Fruit fly (Drosophila melanogaster) whole organism, wandering third instar larva: Measurements from ENCODE around the gene pum.

Source experiments
- Abd-B ChIP-seq: fragments of >200 bp; optimal IDR thresholded peaks from 2 replicates; lab custom pipeline; 2017; ENCODE audit warnings: missing biosample characterization, missing genetic modification characterization
- CG32264 ChIP-seq: fragments of 200-800 bp; sonication (Bioruptor generic); optimal IDR thresholded peaks from 2 replicates; lab custom pipeline; 2016; ENCODE audit warnings: missing biosample characterization, missing genetic modification characterization
- CG9705 ChIP-seq: fragments of 200-800 bp; sonication (Bioruptor generic); optimal IDR thresholded peaks from 2 replicates; lab custom pipeline; 2018; ENCODE audit warnings: missing biosample characterization, mild to moderate bottlenecking, missing genetic modification characterization
- CrebA ChIP-seq: fragments of 200-800 bp; sonication (Bioruptor generic); optimal IDR thresholded peaks from 2 replicates; lab custom pipeline; 2016; ENCODE audit warnings: missing biosample characterization, mild to moderate bottlenecking, missing genetic modification characterization, borderline replicate concordance
- Dfd ChIP-seq: fragments of >200 bp; optimal IDR thresholded peaks from 2 replicates; lab custom pipeline; 2017; ENCODE audit warnings: missing biosample characterization, missing genetic modification characterization
- Dif ChIP-seq: fragments of 200-275, 200-300 bp; sonication (Bioruptor generic); optimal IDR thresholded peaks from 2 replicates; lab custom pipeline; 2018; ENCODE audit warnings: missing biosample characterization, missing genetic modification characterization; ENCODE audit not compliant: partially characterized antibody
- GATAd ChIP-seq: sonication (Bioruptor generic); optimal IDR thresholded peaks from 2 replicates; lab custom pipeline; 2016; ENCODE audit warnings: missing biosample characterization, missing genetic modification characterization
- HLH106 ChIP-seq: fragments of 200-800 bp; optimal IDR thresholded peaks from 3 replicates; lab custom pipeline; 2019; ENCODE audit warnings: missing biosample characterization, mild to moderate bottlenecking, missing genetic modification characterization, moderate library complexity
- Hnf4 ChIP-seq: fragments of 200-800 bp; sonication (Bioruptor generic); optimal IDR thresholded peaks from 2 replicates; lab custom pipeline; 2016; ENCODE audit warnings: missing biosample characterization, mild to moderate bottlenecking, missing genetic modification characterization
- Hr78 ChIP-seq: fragments of >200 bp; optimal IDR thresholded peaks from 2 replicates; lab custom pipeline; 2017; ENCODE audit warnings: missing biosample characterization, missing genetic modification characterization
- Hr83 ChIP-seq: fragments of 200-300 bp; sonication (Bioruptor generic); optimal IDR thresholded peaks from 2 replicates; lab custom pipeline; 2016; ENCODE audit warnings: missing biosample characterization, mild to moderate bottlenecking, missing genetic modification characterization, moderate library complexity; ENCODE audit not compliant: poor library complexity, severe bottlenecking
- Jra ChIP-seq: sonication (Bioruptor generic); optimal IDR thresholded peaks from 2 replicates; lab custom pipeline; 2016; ENCODE audit warnings: missing biosample characterization, missing genetic modification characterization
- Mio ChIP-seq: sonication (Bioruptor generic); optimal IDR thresholded peaks from 2 replicates; lab custom pipeline; 2016; ENCODE audit warnings: missing biosample characterization, missing genetic modification characterization
- Myc ChIP-seq: fragments of >200 bp; optimal IDR thresholded peaks from 2 replicates; lab custom pipeline; 2017
- N ChIP-seq: fragments of >200 bp; optimal IDR thresholded peaks from 2 replicates; lab custom pipeline; 2018; ENCODE audit warnings: missing biosample characterization, missing external identifiers, missing genetic modification characterization
- OdsH ChIP-seq: fragments of 200-800 bp; sonication (Bioruptor generic); optimal IDR thresholded peaks from 2 replicates; lab custom pipeline; 2016; ENCODE audit warnings: missing biosample characterization, mild to moderate bottlenecking, missing genetic modification characterization
- Rel ChIP-seq, 2 experiments: fragments of 200-800 bp; sonication (Bioruptor generic) in 1 of 2; optimal IDR thresholded peaks; 2 replicates in 1 of 2; 3 replicates in 1 of 2; lab custom pipeline; 2016 to 2019; ENCODE audit warnings: mild to moderate bottlenecking in 2 of 2, missing biosample characterization in 2 of 2, missing genetic modification characterization in 2 of 2, moderate library complexity in 1 of 2
- Sp1 ChIP-seq: fragments of 200-800 bp; sonication (Bioruptor generic); optimal IDR thresholded peaks from 3 replicates; lab custom pipeline; 2019; ENCODE audit warnings: missing biosample characterization, mild to moderate bottlenecking, missing genetic modification characterization, moderate library complexity
- Vsx2 ChIP-seq: fragments of 200-300, 225-300 bp; sonication (Bioruptor generic); optimal IDR thresholded peaks from 2 replicates; lab custom pipeline; 2018; ENCODE audit warnings: missing biosample characterization, missing genetic modification characterization; ENCODE audit not compliant: partially characterized antibody
- br ChIP-seq: fragments of 200-800 bp; sonication (Bioruptor generic); optimal IDR thresholded peaks from 2 replicates; lab custom pipeline; 2016; ENCODE audit warnings: missing biosample characterization, missing genetic modification characterization
- brk ChIP-seq: fragments of 200-800 bp; sonication (Bioruptor generic); optimal IDR thresholded peaks from 2 replicates; lab custom pipeline; 2016; ENCODE audit warnings: missing biosample characterization, mild to moderate bottlenecking, missing genetic modification characterization
- dl ChIP-seq, 2 experiments: fragments of 175-275, 200-275 bp in 1 of 2; fragments of 200-275 bp in 1 of 2; sonication (Bioruptor generic); optimal IDR thresholded peaks; lab custom pipeline; 2018; ENCODE audit warnings: mild to moderate bottlenecking in 2 of 2, missing biosample characterization in 2 of 2, missing genetic modification characterization in 2 of 2, moderate library complexity in 2 of 2; ENCODE audit not compliant: partially characterized antibody in 2 of 2, insufficient read depth in 1 of 2
- dmrt93B ChIP-seq: fragments of 200-800 bp; sonication (Bioruptor generic); optimal IDR thresholded peaks from 2 replicates; lab custom pipeline; 2018; ENCODE audit warnings: missing biosample characterization, mild to moderate bottlenecking, missing genetic modification characterization
- dsf ChIP-seq: sonication (Bioruptor generic); optimal IDR thresholded peaks from 2 replicates; lab custom pipeline; 2016; ENCODE audit warnings: missing biosample characterization, missing genetic modification characterization, borderline replicate concordance
- ey ChIP-seq: fragments of 200-800 bp; sonication (Bioruptor generic); optimal IDR thresholded peaks from 2 replicates; lab custom pipeline; 2016; ENCODE audit warnings: missing biosample characterization, missing genetic modification characterization
- foxo ChIP-seq, 2 experiments: fragments of 200-800 bp; sonication (Bioruptor generic); optimal IDR thresholded peaks; 2 replicates in 1 of 2; 3 replicates in 1 of 2; lab custom pipeline; 2016 to 2017; ENCODE audit warnings: missing biosample characterization in 2 of 2, missing genetic modification characterization in 2 of 2
- fru ChIP-seq: fragments of 200-800 bp; sonication (Bioruptor generic); optimal IDR thresholded peaks from 3 replicates; lab custom pipeline; 2016; ENCODE audit warnings: missing biosample characterization, mild to moderate bottlenecking, missing genetic modification characterization
- h ChIP-seq: fragments of 200-800 bp; sonication (Bioruptor generic); optimal IDR thresholded peaks from 3 replicates; lab custom pipeline; 2016; ENCODE audit warnings: missing biosample characterization, mild to moderate bottlenecking, missing genetic modification characterization
- jim ChIP-seq: fragments of 175-275, 200-325 bp; sonication (Bioruptor generic); optimal IDR thresholded peaks from 2 replicates; lab custom pipeline; 2016; ENCODE audit warnings: missing biosample characterization, mild to moderate bottlenecking, missing genetic modification characterization
- lola ChIP-seq: fragments of >200 bp; optimal IDR thresholded peaks from 2 replicates; lab custom pipeline; 2017; ENCODE audit warnings: missing biosample characterization, missing genetic modification characterization
- pan ChIP-seq: fragments of >200 bp; optimal IDR thresholded peaks from 2 replicates; lab custom pipeline; 2017
- psq ChIP-seq: fragments of 200-800 bp; sonication (Bioruptor generic); optimal IDR thresholded peaks from 3 replicates; lab custom pipeline; 2017; ENCODE audit warnings: missing biosample characterization, mild to moderate bottlenecking, missing genetic modification characterization, moderate library complexity
- rgr ChIP-seq: fragments of 200-800 bp; sonication (Bioruptor generic); optimal IDR thresholded peaks from 3 replicates; lab custom pipeline; 2016; ENCODE audit warnings: missing biosample characterization, mild to moderate bottlenecking, missing genetic modification characterization
- sage ChIP-seq: fragments of 200-800 bp; sonication (Bioruptor generic); optimal IDR thresholded peaks from 2 replicates; lab custom pipeline; 2016; ENCODE audit warnings: missing biosample characterization, mild to moderate bottlenecking, missing genetic modification characterization
- sv ChIP-seq: fragments of 200-800 bp; sonication (Bioruptor generic); optimal IDR thresholded peaks from 3 replicates; lab custom pipeline; 2016; ENCODE audit warnings: missing biosample characterization, missing genetic modification characterization
- tai ChIP-seq: sonication (Bioruptor generic); optimal IDR thresholded peaks from 2 replicates; lab custom pipeline; 2016; ENCODE audit warnings: missing biosample characterization, missing genetic modification characterization
- usp ChIP-seq: fragments of >200 bp; optimal IDR thresholded peaks from 2 replicates; lab custom pipeline; 2017; ENCODE audit warnings: missing biosample characterization, missing genetic modification characterization
- woc ChIP-seq: sonication (Bioruptor generic); optimal IDR thresholded peaks from 2 replicates; lab custom pipeline; 2016; ENCODE audit warnings: missing biosample characterization, mild to moderate bottlenecking, missing genetic modification characterization

Gene pum

DNA sequence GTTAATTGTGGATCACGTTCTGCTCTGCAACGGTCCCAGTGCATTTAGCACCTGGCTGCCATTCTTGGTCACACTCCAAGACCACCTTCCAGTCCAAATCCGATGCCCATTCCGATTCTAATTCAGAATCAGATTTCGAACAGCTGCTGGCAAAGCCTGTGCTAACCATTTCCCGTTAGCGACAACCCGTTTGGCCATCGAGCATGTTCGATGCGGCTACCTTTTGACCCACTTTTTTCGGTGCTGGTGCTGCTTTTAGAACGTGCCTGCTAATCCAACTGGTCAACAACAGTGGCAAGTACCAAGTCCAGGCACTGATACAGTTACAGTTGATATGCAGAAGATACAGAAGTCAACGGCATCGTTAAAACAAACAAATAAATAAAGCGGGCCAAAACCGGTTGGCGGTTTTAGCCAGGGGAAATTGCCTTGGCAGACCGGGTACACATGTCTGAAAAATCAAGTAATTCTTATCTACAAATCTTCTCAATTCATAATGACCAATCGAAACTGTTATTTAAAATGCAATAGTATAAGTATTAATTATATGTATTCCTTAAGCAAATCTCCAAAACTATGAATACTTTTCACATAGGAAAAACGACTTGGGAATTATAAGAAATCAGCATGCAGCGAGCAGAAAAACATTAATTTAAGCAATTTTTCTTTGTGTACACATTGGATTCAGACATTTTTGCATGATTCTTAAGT lies 11.7 kb upstream of the pum start:
- TF ChIP-seq ey (no peak), h (GFP tag; lab: Kevin White, UChicago) (peak; percentile 26), Hr83 (GFP tag; lab: Kevin White, UChicago) (no peak), N (no peak), Vsx2 (GFP tag; lab: Kevin White, UChicago) (peak; percentile 27), OdsH (no peak), Dfd (GFP tag; lab: Kevin White, UChicago) (no peak), woc (peak; percentile 16), HLH106 (tag; lab: Kevin White, UChicago) (peak; percentile 32), Hr78 (GFP tag; lab: Kevin White, UChicago) (no peak), foxo (GFP tag; optimal IDR thresholded peaks at IDR 0.05; lab: Kevin White, UChicago) (peak in 1 of 2 experiments; percentile 5), Abd-B (GFP tag; lab: Kevin White, UChicago) (no peak), Myc (lab: Kevin White, UChicago) (no peak), Sp1 (GFP tag; lab: Kevin White, UChicago) (peak; percentile 26), usp (GFP tag; lab: Kevin White, UChicago) (no peak), Dif (GFP tag; lab: Kevin White, UChicago) (no peak), Hnf4 (GFP tag; lab: Kevin White, UChicago) (no peak), fru (GFP tag; lab: Kevin White, UChicago) (peak; percentile 25)

DNA sequence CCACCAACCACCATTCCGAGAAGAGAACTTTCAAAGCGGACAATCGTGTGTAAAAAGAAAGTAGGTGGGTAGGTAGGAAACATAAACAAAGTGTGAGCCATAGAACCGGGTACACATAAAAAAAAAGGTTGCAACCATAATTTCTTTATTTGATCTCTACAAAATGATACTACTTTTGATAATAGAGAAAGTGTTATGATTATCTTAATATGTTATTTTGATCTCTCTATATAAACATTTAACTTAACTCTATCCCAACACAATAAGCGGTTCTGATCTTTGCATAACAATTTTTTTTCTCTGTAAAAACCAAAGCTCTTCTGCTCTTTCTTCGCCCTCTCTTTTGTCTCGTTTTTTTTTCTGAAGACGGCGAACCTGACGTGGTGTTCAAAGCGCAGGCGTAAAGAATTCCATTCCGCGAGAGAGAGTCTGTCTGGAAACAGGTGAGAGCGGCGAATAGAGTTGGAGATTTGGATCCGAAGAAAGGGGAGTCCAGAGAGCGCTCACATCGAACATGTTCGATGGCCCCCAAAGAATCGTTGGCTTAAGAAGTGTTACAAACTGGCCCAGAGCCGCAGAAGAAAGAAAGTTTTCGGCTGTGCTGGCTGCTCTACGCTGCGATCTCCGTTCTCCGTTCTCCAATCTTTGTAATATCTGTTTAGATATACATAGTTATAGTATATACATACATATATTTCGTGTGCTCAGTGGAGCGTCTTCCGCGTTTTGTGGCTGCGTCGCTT lies 9.6 kb upstream of the pum start:
- TF ChIP-seq lola, result no peak
- TF ChIP-seq Hnf4 (GFP tag; lab: Kevin White, UChicago), result peak; percentile 78
- TF ChIP-seq tai (GFP tag; lab: Kevin White, UChicago), result no peak
- peak; percentile 92 for TF ChIP-seq h (GFP tag; lab: Kevin White, UChicago)
- TF ChIP-seq OdsH, result peak; percentile 90
- peak; percentile 89 for TF ChIP-seq br (GFP tag; lab: Kevin White, UChicago)
- TF ChIP-seq dmrt93B (GFP tag; lab: Kevin White, UChicago), result peak; percentile 66
- TF ChIP-seq psq (GFP tag; lab: Kevin White, UChicago), result peak; percentile 96
- TF ChIP-seq dl (GFP tag; optimal IDR thresholded peaks at IDR 0.05; lab: Kevin White, UChicago; ENCODE audit: insufficient read depth in 1 of 2, partially characterized antibody in 2 of 2), result peak in 1 of 2 experiments; percentile 51
- TF ChIP-seq Abd-B (GFP tag; lab: Kevin White, UChicago), result no peak
- no peak for TF ChIP-seq Hr83 (GFP tag; lab: Kevin White, UChicago)
- TF ChIP-seq ey, result peak; percentile 85
- TF ChIP-seq Rel (GFP tag; optimal IDR thresholded peaks at IDR 0.05; lab: Kevin White, UChicago), result no peak
- TF ChIP-seq Rel (tag; optimal IDR thresholded peaks at IDR 0.05; lab: Kevin White, UChicago), result peak; percentile 46
- TF ChIP-seq Dfd (GFP tag; lab: Kevin White, UChicago), result no peak
- TF ChIP-seq Jra (GFP tag; lab: Kevin White, UChicago), result peak; percentile 83
- TF ChIP-seq brk (GFP tag; lab: Kevin White, UChicago), result peak; percentile 78
- TF ChIP-seq GATAd (GFP tag; lab: Kevin White, UChicago), result peak; percentile 5
- TF ChIP-seq CG9705, result peak; percentile 73
- peak; percentile 23 for TF ChIP-seq dsf (GFP tag; lab: Kevin White, UChicago)
- no peak for TF ChIP-seq Hr78 (GFP tag; lab: Kevin White, UChicago)
- peak; percentile 92 for TF ChIP-seq fru (GFP tag; lab: Kevin White, UChicago)
- peak; percentile 90 for TF ChIP-seq woc
- TF ChIP-seq Vsx2 (GFP tag; lab: Kevin White, UChicago), result no peak
- no peak for TF ChIP-seq jim (GFP tag; lab: Kevin White, UChicago)
- peak; percentile 9 for TF ChIP-seq sv (GFP tag; lab: Kevin White, UChicago)
- TF ChIP-seq sage (GFP tag; lab: Kevin White, UChicago), result peak; percentile 64
- TF ChIP-seq Mio (GFP tag; lab: Kevin White, UChicago), result no peak
- TF ChIP-seq HLH106 (tag; lab: Kevin White, UChicago), result peak; percentile 86
- no peak for TF ChIP-seq usp (GFP tag; lab: Kevin White, UChicago)
- TF ChIP-seq pan (lab: Kevin White, UChicago), result no peak
- peak; percentile 60 for TF ChIP-seq CG32264 (GFP tag; lab: Kevin White, UChicago)
- TF ChIP-seq Sp1 (GFP tag; lab: Kevin White, UChicago), result peak; percentile 93
- peak; percentile 43 for TF ChIP-seq Dif (GFP tag; lab: Kevin White, UChicago)
- TF ChIP-seq N, result no peak
- peak; percentile 86 for TF ChIP-seq rgr (GFP tag; lab: Kevin White, UChicago)
- TF ChIP-seq CrebA (GFP tag; lab: Kevin White, UChicago), result no peak
- TF ChIP-seq foxo (GFP tag; optimal IDR thresholded peaks at IDR 0.05; lab: Kevin White, UChicago), result peak; percentile 22 to 88
- no peak for TF ChIP-seq Myc (lab: Kevin White, UChicago)
- TF ChIP-seq, all 38 proteins: peak for 24
